Worm (Caenorhabditis elegans): ENCODE results near the gene T05B9.2.

The T05B9.2 gene

ce11 chrII:11279971-11280370 is 24.3 kb downstream of the T05B9.2 start:
- TF ChIP-seq elt-1 (tag; optimal IDR thresholded peaks at IDR 0.05): no peak
- no peak for TF ChIP-seq lin-39 (tag; optimal IDR thresholded peaks at IDR 0.05)
- peak; percentile 95 for TF ChIP-seq nfya-1 (tag; optimal IDR thresholded peaks at IDR 0.05; ENCODE audit: insufficient read depth)
- TF ChIP-seq elt-2 (tag; optimal IDR thresholded peaks at IDR 0.05): peak; percentile 8
- TF ChIP-seq aly-2 (tag; optimal IDR thresholded peaks at IDR 0.05): no peak

DNA sequence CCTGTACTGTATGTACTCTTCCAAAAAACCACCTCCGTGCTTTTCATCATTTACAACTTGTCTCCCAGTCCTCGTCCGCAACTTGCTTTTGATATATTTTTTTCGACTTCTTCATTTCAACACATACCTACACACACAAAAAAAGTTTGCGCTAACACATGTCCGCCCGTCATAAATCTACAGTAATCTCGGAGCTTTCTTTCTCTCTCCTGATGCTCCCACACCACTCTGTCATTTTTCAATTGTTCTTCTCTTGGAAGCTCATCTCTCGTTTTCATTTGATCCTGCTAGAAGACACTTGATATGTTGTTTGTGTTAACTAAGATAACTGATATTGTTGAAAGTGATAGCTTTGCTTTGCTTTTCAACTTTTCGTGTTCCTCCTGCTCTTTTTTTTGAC is 25.5 kb downstream of the T05B9.2 start:
- TF ChIP-seq ceh-82 (tag; optimal IDR thresholded peaks at IDR 0.05): no peak
- TF ChIP-seq pqm-1 (tag; optimal IDR thresholded peaks at IDR 0.05): no peak
- TF ChIP-seq pha-4 (tag; optimal IDR thresholded peaks at IDR 0.05): no peak
- TF ChIP-seq fos-1 (tag; optimal IDR thresholded peaks at IDR 0.05): no peak
- TF ChIP-seq ztf-4 (tag; optimal IDR thresholded peaks at IDR 0.05): no peak
- TF ChIP-seq ama-1 (optimal IDR thresholded peaks at IDR 0.05): no peak
- no peak for TF ChIP-seq nhr-12 (tag; optimal IDR thresholded peaks at IDR 0.05)

DNA sequence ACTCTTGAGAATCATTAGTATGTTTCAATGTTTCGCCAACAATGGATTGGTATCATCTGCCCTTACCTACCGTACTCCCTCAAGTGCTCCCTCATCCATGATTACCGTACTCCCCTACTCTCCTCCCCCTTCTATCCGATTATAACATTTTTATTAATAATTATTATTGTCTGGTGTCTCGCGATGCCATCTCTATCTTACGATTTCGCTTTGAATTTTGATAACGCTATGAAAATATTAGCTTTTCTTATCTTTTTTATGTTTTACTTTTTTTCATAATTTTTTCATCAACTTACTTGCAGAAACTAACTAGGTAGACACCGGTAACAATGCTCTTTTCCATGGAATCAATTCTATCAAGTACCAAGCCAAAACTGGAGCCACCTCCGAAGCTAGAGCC is 26.0 kb downstream of the T05B9.2 start, which contains the start of gene unc-130:
TSS of gene unc-130 (plus strand) at position 301 of the 400 bp plus-strand sequence.
- TF ChIP-seq elt-2 (tag; optimal IDR thresholded peaks at IDR 0.05) (peak; percentile 27), nhr-11 (tag; optimal IDR thresholded peaks at IDR 0.05) (no peak)

- TF ChIP-seq ceh-82 (tag; optimal IDR thresholded peaks at IDR 0.05) (no peak), lin-39 (tag; optimal IDR thresholded peaks at IDR 0.05) (peak; percentile 1)
Measured at ce11 chrII:11283013-11283412, 27.4 kb downstream of the T05B9.2 start.

- TF ChIP-seq lin-39 (tag; optimal IDR thresholded peaks at IDR 0.05): no peak
- TF ChIP-seq pqm-1 (tag; optimal IDR thresholded peaks at IDR 0.05): peak; percentile 31
- peak; percentile 63 for TF ChIP-seq elt-2 (tag; optimal IDR thresholded peaks at IDR 0.05)
- no peak for TF ChIP-seq jun-1 (tag; optimal IDR thresholded peaks at IDR 0.05)
Measured at ce11 chrII:11283803-11284202, 28.2 kb downstream of the T05B9.2 start.

ce11 chrII:11284701-11285100 is 29.1 kb downstream of the T05B9.2 start:
- TF ChIP-seq skn-1 (tag; optimal IDR thresholded peaks at IDR 0.05): no peak
- TF ChIP-seq lin-15B (tag; optimal IDR thresholded peaks at IDR 0.05): no peak
- TF ChIP-seq nfya-1 (tag; optimal IDR thresholded peaks at IDR 0.05; ENCODE audit: insufficient read depth): no peak
- TF ChIP-seq fos-1 (tag; optimal IDR thresholded peaks at IDR 0.05): no peak
- TF ChIP-seq ztf-11 (tag; optimal IDR thresholded peaks at IDR 0.05): no peak
- no peak for TF ChIP-seq nhr-25 (tag; optimal IDR thresholded peaks at IDR 0.05)
- no peak for TF ChIP-seq mml-1 (tag; optimal IDR thresholded peaks at IDR 0.05)
- no peak for TF ChIP-seq ztf-4 (tag; optimal IDR thresholded peaks at IDR 0.05)
- no peak for TF ChIP-seq nhr-28 (tag; optimal IDR thresholded peaks at IDR 0.05)
- no peak for TF ChIP-seq aly-2 (tag; optimal IDR thresholded peaks at IDR 0.05)
- TF ChIP-seq elt-1 (tag; optimal IDR thresholded peaks at IDR 0.05): no peak
- TF ChIP-seq pha-4 (tag; optimal IDR thresholded peaks at IDR 0.05): no peak
- TF ChIP-seq ceh-82 (tag; optimal IDR thresholded peaks at IDR 0.05): no peak
- TF ChIP-seq nhr-76 (tag; optimal IDR thresholded peaks at IDR 0.05): no peak
- no peak for TF ChIP-seq ama-1 (optimal IDR thresholded peaks at IDR 0.05)
- no peak for TF ChIP-seq lin-39 (tag; optimal IDR thresholded peaks at IDR 0.05)
- TF ChIP-seq sea-2 (GFP tag; optimal IDR thresholded peaks at IDR 0.05): no peak
- TF ChIP-seq hmg-11 (tag; optimal IDR thresholded peaks at IDR 0.05): no peak

DNA sequence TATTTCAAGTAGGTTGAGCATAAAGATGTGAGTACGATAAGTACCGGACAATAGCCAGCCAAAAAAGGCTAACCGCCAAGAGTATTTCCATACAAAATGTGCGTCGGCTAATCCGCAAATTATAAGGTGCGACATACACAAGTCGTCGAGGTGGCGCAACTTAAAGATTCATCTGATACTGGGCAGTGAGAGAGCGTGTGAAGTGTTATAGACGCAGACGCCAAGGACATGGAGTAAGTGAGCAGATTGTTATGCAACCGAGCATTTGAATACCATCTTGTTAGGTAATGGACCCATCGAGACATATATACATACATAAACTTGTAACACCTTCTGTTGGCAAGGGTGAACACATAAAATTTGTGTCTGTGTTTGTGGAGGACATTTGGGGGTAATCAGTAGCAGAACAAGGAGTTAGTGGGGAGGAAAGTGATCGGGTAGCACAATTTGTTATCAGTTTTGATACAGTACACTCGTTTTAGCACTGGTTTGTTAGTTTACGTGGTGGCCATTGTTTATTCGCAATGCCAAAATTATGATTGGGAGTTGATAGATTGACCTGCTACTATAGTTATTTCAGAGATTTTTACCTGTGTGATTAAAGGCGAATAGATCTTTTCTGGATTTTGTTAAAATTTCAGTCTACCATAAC is 29.8 kb downstream of the T05B9.2 start:
- peak; percentile 62 for TF ChIP-seq nfya-1 (tag; optimal IDR thresholded peaks at IDR 0.05; ENCODE audit: insufficient read depth)
- TF ChIP-seq nhr-23 (tag; optimal IDR thresholded peaks at IDR 0.05): no peak
- peak; percentile 41 for TF ChIP-seq elt-2 (tag; optimal IDR thresholded peaks at IDR 0.05)

- TF ChIP-seq R02D3.7 (tag; optimal IDR thresholded peaks at IDR 0.05) (no peak), elt-3 (tag; optimal IDR thresholded peaks at IDR 0.05) (no peak), nhr-77 (tag; optimal IDR thresholded peaks at IDR 0.05) (no peak), ztf-4 (tag; optimal IDR thresholded peaks at IDR 0.05) (no peak), eor-1 (tag; optimal IDR thresholded peaks at IDR 0.05) (no peak), fkh-10 (GFP tag; optimal IDR thresholded peaks at IDR 0.05) (no peak), nhr-25 (tag; optimal IDR thresholded peaks at IDR 0.05) (no peak), nhr-43 (tag; optimal IDR thresholded peaks at IDR 0.05; ENCODE audit: poor library complexity, severe bottlenecking) (no peak), unc-39 (tag; optimal IDR thresholded peaks at IDR 0.05) (no peak), fkh-2 (tag; optimal IDR thresholded peaks at IDR 0.05) (no peak), aly-2 (tag; optimal IDR thresholded peaks at IDR 0.05) (no peak)
Measured at ce11 chrII:11286445-11286844, 30.8 kb downstream of the T05B9.2 start.
